Fruit fly (Drosophila melanogaster) whole organism, embryonic: ENCODE measurements around the gene kraken.
A peak's percentile ranks its signal among the peaks of the same experiment; 100 is the strongest.

Source experiments
- Atf-2 ChIP-seq: fragments of 200-800 bp; sonication (Bioruptor generic); optimal IDR thresholded peaks from 2 replicates; lab custom pipeline; 2016; ENCODE audit warnings: missing biosample characterization, missing genetic modification characterization
- Awh ChIP-seq: fragments of 200-800 bp; sonication (Bioruptor generic); IDR thresholded peaks from 2 replicates; pipeline ENCODE4, ENCODE4 v1.3.6; 2022; ENCODE audit warnings: missing biosample characterization, missing genetic modification characterization
- CG10543 ChIP-seq: fragments of 200-800 bp; sonication (Bioruptor generic); optimal IDR thresholded peaks from 3 replicates; lab custom pipeline; 2017; ENCODE audit warnings: missing biosample characterization, mild to moderate bottlenecking, missing genetic modification characterization, moderate library complexity
- CG11695 ChIP-seq: fragments of 200-800 bp; sonication (Bioruptor generic); IDR thresholded peaks from 3 replicates; pipeline ENCODE4 v1.3.6; 2022; ENCODE audit warnings: missing biosample characterization, missing genetic modification characterization
- CG11696 ChIP-seq: fragments of 200-800 bp; sonication (Bioruptor generic); IDR thresholded peaks from 2 replicates; pipeline ENCODE4 v1.3.6; 2022; ENCODE audit warnings: missing biosample characterization, missing genetic modification characterization
- CG12659 ChIP-seq: fragments of 200-800 bp; sonication (Bioruptor generic); optimal IDR thresholded peaks from 3 replicates; lab custom pipeline; 2017; ENCODE audit warnings: mild to moderate bottlenecking, missing biosample characterization, missing genetic modification reagents, missing genetic modification characterization
- CG14014 ChIP-seq: fragments of 200-800 bp; sonication (Bioruptor generic); IDR thresholded peaks from 2 replicates; pipeline ENCODE4 v1.3.6; 2022; ENCODE audit warnings: missing biosample characterization, missing genetic modification characterization
- CG14441 ChIP-seq: fragments of 200-800 bp; sonication (Bioruptor generic); IDR thresholded peaks from 2 replicates; pipeline ENCODE4 v1.3.6; 2022; ENCODE audit warnings: missing biosample characterization, missing genetic modification characterization
- CG1602 ChIP-seq: fragments of 200-800 bp; sonication (Bioruptor generic); optimal IDR thresholded peaks from 3 replicates; lab custom pipeline; 2016; ENCODE audit warnings: missing biosample characterization, missing genetic modification characterization
- CG17829 ChIP-seq: fragments of 200-800 bp; optimal IDR thresholded peaks from 2 replicates; lab custom pipeline; 2019; ENCODE audit warnings: missing biosample characterization, mild to moderate bottlenecking, missing genetic modification characterization, moderate library complexity
- CG18011 ChIP-seq: fragments of 200-800 bp; sonication (Bioruptor generic); optimal IDR thresholded peaks from 2 replicates; lab custom pipeline; 2017; ENCODE audit warnings: missing biosample characterization, missing genetic modification characterization, mild to moderate bottlenecking, moderate library complexity, missing genotype
- CG18764 ChIP-seq: fragments of 200-800 bp; sonication (Bioruptor generic); optimal IDR thresholded peaks from 3 replicates; lab custom pipeline; 2016; ENCODE audit warnings: missing biosample characterization, missing genetic modification characterization
- CG2120 ChIP-seq: fragments of 200-800 bp; sonication (Bioruptor generic); optimal IDR thresholded peaks from 3 replicates; lab custom pipeline; 2016; ENCODE audit warnings: missing biosample characterization, missing genetic modification characterization
- CG32532 ChIP-seq: fragments of 200-800 bp; sonication (Bioruptor generic); IDR thresholded peaks from 2 replicates; pipeline ENCODE4 v1.3.6; 2022; ENCODE audit warnings: missing biosample characterization, missing genetic modification characterization
- CG4707 ChIP-seq: fragments of 200-800 bp; sonication (Bioruptor generic); optimal IDR thresholded peaks from 2 replicates; lab custom pipeline; 2018; ENCODE audit warnings: missing biosample characterization, mild to moderate bottlenecking, missing genetic modification characterization, moderate library complexity
- CG4730 ChIP-seq: fragments of 200-800 bp; sonication (Bioruptor generic); IDR thresholded peaks from 2 replicates; pipeline ENCODE4 v1.3.6; 2022; ENCODE audit warnings: missing biosample characterization, missing genetic modification characterization
- CG6854 ChIP-seq: fragments of 200-800 bp; sonication (Bioruptor generic); optimal IDR thresholded peaks from 3 replicates; lab custom pipeline; 2017; ENCODE audit warnings: missing biosample characterization, mild to moderate bottlenecking, missing genetic modification characterization
- CG7372 ChIP-seq: fragments of 200-800 bp; sonication (Bioruptor generic); IDR thresholded peaks from 2 replicates; pipeline ENCODE4 v1.3.6; 2022; ENCODE audit warnings: missing biosample characterization, missing genetic modification characterization
- CG8290 ChIP-seq, 3 experiments: fragments of 200-800 bp; sonication (Bioruptor generic); optimal IDR thresholded peaks; 2 replicates each; lab custom pipeline; 2016 to 2019; ENCODE audit warnings: missing biosample characterization in 3 of 3, missing genetic modification characterization in 3 of 3, mild to moderate bottlenecking in 2 of 3, moderate library complexity in 1 of 3
- CG9609 ChIP-seq: fragments of 200-800 bp; sonication (Bioruptor generic); optimal IDR thresholded peaks from 3 replicates; lab custom pipeline; 2016; ENCODE audit warnings: missing biosample characterization, missing genetic modification characterization
- D19A ChIP-seq: fragments of 200-800 bp; optimal IDR thresholded peaks from 3 replicates; lab custom pipeline; 2019; ENCODE audit warnings: missing biosample characterization, mild to moderate bottlenecking, missing genetic modification characterization, moderate library complexity
- Dad ChIP-seq: fragments of 200-800 bp; sonication (Bioruptor generic); optimal IDR thresholded peaks from 3 replicates; lab custom pipeline; 2016; ENCODE audit warnings: missing biosample characterization, missing genetic modification characterization
- Ets65A ChIP-seq: fragments of 200-800 bp; sonication (Bioruptor generic); peaks from one replicate; lab custom pipeline; 2016; ENCODE audit warnings: missing biosample characterization, missing genetic modification characterization
- H15 ChIP-seq: fragments of 200-800 bp; sonication (Bioruptor generic); IDR thresholded peaks from 3 replicates; pipeline ENCODE4 v1.3.6; 2022; ENCODE audit warnings: missing biosample characterization, missing genetic modification characterization
- H2.0 ChIP-seq: fragments of 200-800 bp; sonication (Bioruptor generic); IDR thresholded peaks from 2 replicates; pipeline ENCODE4 v1.3.6; 2022; ENCODE audit warnings: missing biosample characterization, missing genetic modification characterization
- HmgZ ChIP-seq: fragments of 200-800 bp; sonication (Bioruptor generic); optimal IDR thresholded peaks from 2 replicates; lab custom pipeline; 2018; ENCODE audit warnings: missing biosample characterization, mild to moderate bottlenecking, missing genetic modification characterization
- Hsf ChIP-seq: fragments of 200-800 bp; sonication (Bioruptor generic); optimal IDR thresholded peaks from 3 replicates; lab custom pipeline; 2016; ENCODE audit warnings: missing biosample characterization, missing genetic modification characterization
- Myb ChIP-seq: fragments of 200-800 bp; sonication (Bioruptor generic); optimal IDR thresholded peaks from 2 replicates; lab custom pipeline; 2016; ENCODE audit warnings: missing biosample characterization, missing genetic modification characterization
- NC2β ChIP-seq: fragments of 200-800 bp; sonication (Bioruptor generic); optimal IDR thresholded peaks from 2 replicates; lab custom pipeline; 2016; ENCODE audit warnings: missing biosample characterization, missing genetic modification characterization
- Nf-YA ChIP-seq: fragments of 200-800 bp; sonication (Bioruptor generic); IDR thresholded peaks from 2 replicates; pipeline ENCODE4 v1.3.6; 2022; ENCODE audit warnings: missing biosample characterization, missing genetic modification characterization
- Ravus ChIP-seq: fragments of 200-800 bp; sonication (Bioruptor generic); IDR thresholded peaks from 2 replicates; pipeline ENCODE4 v1.3.6; 2022; ENCODE audit warnings: missing biosample characterization, missing genetic modification characterization
- Xrp1 ChIP-seq: fragments of 200-800 bp; sonication (Bioruptor generic); IDR thresholded peaks from 2 replicates; pipeline ENCODE4 v1.3.6; 2022; ENCODE audit warnings: missing biosample characterization, missing genetic modification characterization
- bigmax ChIP-seq: fragments of 200-800 bp; sonication (Bioruptor generic); optimal IDR thresholded peaks from 2 replicates; lab custom pipeline; 2018; ENCODE audit warnings: missing biosample characterization, mild to moderate bottlenecking, missing genetic modification characterization
- bsh ChIP-seq, 2 experiments: fragments of 200-800 bp; sonication (Bioruptor generic); optimal IDR thresholded peaks; 2 replicates each; lab custom pipeline; 2017 to 2018; ENCODE audit warnings: mild to moderate bottlenecking in 2 of 2, missing biosample characterization in 2 of 2, missing genetic modification characterization in 2 of 2, moderate library complexity in 1 of 2
- dimm ChIP-seq: fragments of 200-800 bp; sonication (Bioruptor generic); IDR thresholded peaks from 2 replicates; pipeline ENCODE4 v1.3.6; 2022; ENCODE audit warnings: missing biosample characterization, missing genetic modification characterization
- ems ChIP-seq: fragments of 200-800 bp; sonication (Bioruptor generic); optimal IDR thresholded peaks from 3 replicates; lab custom pipeline; 2016; ENCODE audit warnings: missing biosample characterization, missing genetic modification characterization
- ftz-f1 ChIP-seq: fragments of 200-800 bp; sonication (Bioruptor generic); optimal IDR thresholded peaks from 2 replicates; lab custom pipeline; 2016; ENCODE audit warnings: missing biosample characterization, missing genetic modification characterization
- gfzf ChIP-seq: fragments of 200-800 bp; sonication (Bioruptor generic); optimal IDR thresholded peaks from 2 replicates; lab custom pipeline; 2016; ENCODE audit warnings: missing biosample characterization, mild to moderate bottlenecking, missing genetic modification characterization, moderate library complexity
- hkb ChIP-seq, 2 experiments: fragments of 200-800 bp in 1 of 2; fragments of >200 bp in 1 of 2; sonication (Bioruptor generic) in 1 of 2; IDR thresholded peaks in 1 of 2; optimal IDR thresholded peaks in 1 of 2; 2 replicates each; pipeline versions ENCODE4 v1.3.6 to Lab custom; 2017 to 2022; ENCODE audit warnings: missing biosample characterization in 1 of 2, missing genetic modification characterization in 1 of 2
- kay ChIP-seq: fragments of 200-800 bp; sonication (Bioruptor generic); optimal IDR thresholded peaks from 2 replicates; lab custom pipeline; 2016; ENCODE audit warnings: missing biosample characterization, missing genetic modification characterization
- lmd ChIP-seq: fragments of 200-800 bp; sonication (Bioruptor generic); IDR thresholded peaks from 2 replicates; pipeline ENCODE4 v1.3.6; 2022; ENCODE audit warnings: missing biosample characterization, missing genetic modification characterization
- oc ChIP-seq: fragments of 200-800 bp; sonication (Bioruptor generic); optimal IDR thresholded peaks from 2 replicates; lab custom pipeline; 2018; ENCODE audit warnings: missing biosample characterization, mild to moderate bottlenecking, missing genetic modification characterization, moderate library complexity
- seq ChIP-seq: fragments of 200-800 bp; sonication (Bioruptor generic); IDR thresholded peaks from 2 replicates; pipeline ENCODE4 v1.3.6; 2022; ENCODE audit warnings: missing biosample characterization, missing genetic modification characterization
- shn ChIP-seq: fragments of 200-800 bp; sonication (Bioruptor generic); optimal IDR thresholded peaks from 3 replicates; lab custom pipeline; 2016; ENCODE audit warnings: missing biosample characterization, missing genetic modification characterization
- sna ChIP-seq: fragments of 200-800 bp; sonication (Bioruptor generic); IDR thresholded peaks from 2 replicates; pipeline ENCODE4 v1.3.6; 2022; ENCODE audit warnings: missing biosample characterization, missing genetic modification characterization; ENCODE audit not compliant: partially characterized antibody
- tna ChIP-seq: fragments of 200-800 bp; sonication (Bioruptor generic); IDR thresholded peaks from 2 replicates; pipeline ENCODE4 v1.3.6; 2022; ENCODE audit warnings: missing biosample characterization, missing genetic modification characterization; ENCODE audit not compliant: partially characterized antibody
- unpg ChIP-seq: fragments of 200-800 bp; sonication (Bioruptor generic); optimal IDR thresholded peaks from 3 replicates; lab custom pipeline; 2018; ENCODE audit warnings: missing biosample characterization, mild to moderate bottlenecking, missing genetic modification characterization, moderate library complexity
- vfl ChIP-seq: fragments of 200-800 bp; sonication (Bioruptor generic); optimal IDR thresholded peaks from 2 replicates; lab custom pipeline; 2016; ENCODE audit warnings: missing biosample characterization, missing genetic modification characterization
- zfh1 ChIP-seq: fragments of 200-800 bp; sonication (Bioruptor generic); IDR thresholded peaks from 3 replicates; pipeline ENCODE4 v1.3.6; 2022; ENCODE audit warnings: missing biosample characterization, missing genetic modification characterization

The kraken gene

DNA sequence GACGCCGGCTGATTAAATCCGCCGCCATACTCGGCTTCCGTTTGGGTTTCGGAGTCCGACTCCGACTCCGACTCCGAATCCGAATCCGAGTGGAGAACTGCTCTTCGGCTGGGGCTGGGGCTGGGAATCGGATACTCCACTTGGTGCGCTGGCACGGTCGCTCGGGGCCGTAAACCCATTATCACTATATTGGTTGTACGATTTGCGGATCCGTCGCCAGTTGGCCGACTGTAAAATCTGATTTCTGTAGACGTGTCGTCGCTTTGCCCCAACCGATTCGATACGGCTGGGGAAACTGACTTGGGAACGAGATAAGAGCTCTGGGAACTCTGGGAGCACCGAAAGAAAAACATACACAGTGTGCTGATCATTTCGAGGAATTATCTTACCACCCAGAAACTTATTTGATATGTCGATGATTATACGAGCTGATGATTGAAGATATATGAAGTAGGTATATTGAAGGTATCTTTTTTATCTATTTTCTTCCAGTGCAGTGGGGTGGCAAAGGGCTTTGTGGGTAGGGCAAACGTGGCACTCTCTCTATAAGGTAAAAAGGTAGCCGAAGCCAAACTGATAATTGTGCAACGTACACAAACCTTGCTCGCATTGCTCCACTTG, 5.4 kb downstream of the kraken start (continued):
- TF ChIP-seq oc (tag; lab: Kevin White, UChicago) (peak; percentile 42), CG11696 (GFP tag; lab: Robert Waterston, UW) (no peak), Xrp1 (peak; percentile 64; the same call in 1 of the 2 replicates), CG14014 (GFP tag; lab: Robert Waterston, UW) (peak; percentile 41; the same call in 1 of the 2 replicates), CG10543 (GFP tag; lab: Kevin White, UChicago) (no peak), Dad (GFP tag; lab: Kevin White, UChicago) (no peak), bigmax (GFP tag; lab: Kevin White, UChicago) (no peak), ems (GFP tag; lab: Kevin White, UChicago) (peak; percentile 15), CG4730 (GFP tag; lab: Robert Waterston, UW) (peak; percentile 53; the same call in 1 of the 2 replicates), shn (GFP tag; lab: Kevin White, UChicago) (peak; percentile 46), hkb (optimal IDR thresholded peaks at IDR 0.05; lab: Kevin White, UChicago) (no peak), hkb (GFP tag; IDR thresholded peaks at IDR 0.05; lab: Robert Waterston, UW) (peak; percentile 75), CG1602 (GFP tag; lab: Kevin White, UChicago) (peak; percentile 30), CG17829 (tag; lab: Kevin White, UChicago) (peak; percentile 20), bsh (GFP tag; optimal IDR thresholded peaks at IDR 0.05; lab: Kevin White, UChicago) (peak in 1 of 2 experiments; percentile 59), CG14441 (GFP tag; lab: Robert Waterston, UW) (peak; percentile 67), Myb (GFP tag; lab: Kevin White, UChicago) (peak; percentile 11), CG11695 (peak; percentile 68; the same call in 2 of the 3 replicates), Ets65A (GFP tag; lab: Kevin White, UChicago) (peak; percentile 46), CG2120 (GFP tag; lab: Kevin White, UChicago) (peak; percentile 65), CG9609 (peak; percentile 42), gfzf (GFP tag; lab: Kevin White, UChicago) (no peak), CG32532 (GFP tag; lab: Robert Waterston, UW) (peak; percentile 13; the same call in 1 of the 2 replicates), CG6854 (GFP tag; lab: Kevin White, UChicago) (peak; percentile 16), CG12659 (peak; percentile 62), CG4707 (peak; percentile 24), seq (no peak), tna (GFP tag; lab: Robert Waterston, UW) (no peak), NC2β (peak; percentile 41), unpg (GFP tag; lab: Kevin White, UChicago) (peak; percentile 55), D19A (tag; lab: Kevin White, UChicago) (peak; percentile 16), CG18764 (GFP tag; lab: Kevin White, UChicago) (no peak), kay (GFP tag; lab: Kevin White, UChicago) (peak; percentile 13), CG7372 (GFP tag; lab: Robert Waterston, UW) (0 out of 2 replicates have a peak, but pooled peaks have one; percentile 12), lmd (GFP tag; lab: Robert Waterston, UW) (peak; percentile 44), CG18011 (GFP tag; lab: Kevin White, UChicago) (peak; percentile 18), sna (GFP tag; lab: Robert Waterston, UW) (no peak), CG8290 (GFP tag; optimal IDR thresholded peaks at IDR 0.05; lab: Kevin White, UChicago) (peak; percentile 30), CG8290 (tag; optimal IDR thresholded peaks at IDR 0.05; lab: Kevin White, UChicago) (peak in 1 of 2 experiments; percentile 57), zfh1 (peak; percentile 56; the same call in 1 of the 3 replicates), Awh (GFP tag; lab: Robert Waterston, UW) (0 out of 2 replicates have a peak, but pooled peaks have one; percentile 32), HmgZ (tag; lab: Kevin White, UChicago) (peak; percentile 24), ftz-f1 (GFP tag; lab: Kevin White, UChicago) (no peak), vfl (peak; percentile 1), Atf-2 (GFP tag; lab: Kevin White, UChicago) (peak; percentile 33), H15 (GFP tag; lab: Robert Waterston, UW) (peak; percentile 64; the same call in 2 of the 3 replicates), H2.0 (GFP tag; lab: Robert Waterston, UW) (peak; percentile 41; the same call in 1 of the 2 replicates), Ravus (GFP tag; lab: Robert Waterston, UW) (no peak), Nf-YA (GFP tag; lab: Robert Waterston, UW) (0 out of 2 replicates have a peak, but pooled peaks have one; percentile 22), dimm (GFP tag; lab: Robert Waterston, UW) (0 out of 2 replicates have a peak, but pooled peaks have one; percentile 11), Hsf (GFP tag; lab: Kevin White, UChicago) (peak; percentile 53)
